Worm (Caenorhabditis elegans) whole organism, L3 larva: ENCODE measurements around the gene C08B6.5.

Source experiments
- R02D3.7 ChIP-seq: fragments of 150-350 bp; optimal IDR thresholded peaks from 2 replicates; lab custom pipeline; 2014; ENCODE audit warnings: missing biosample characterization, missing genetic modification characterization
- aly-2 ChIP-seq: fragments of 150-350 bp; optimal IDR thresholded peaks from 2 replicates; lab custom pipeline; 2014; ENCODE audit warnings: missing biosample characterization, missing genetic modification characterization
- ama-1 ChIP-seq: fragments of 150-350 bp; optimal IDR thresholded peaks from 2 replicates; lab custom pipeline; 2018
- ceh-28 ChIP-seq: fragments of 150-350 bp; optimal IDR thresholded peaks from 2 replicates; lab custom pipeline; 2014; ENCODE audit warnings: missing biosample characterization, missing genetic modification reagents, missing genetic modification characterization
- ceh-82 ChIP-seq: fragments of 150-350 bp; optimal IDR thresholded peaks from 2 replicates; lab custom pipeline; 2014; ENCODE audit warnings: missing biosample characterization, missing genetic modification characterization
- daf-12 ChIP-seq: fragments of 150-350 bp; optimal IDR thresholded peaks from 2 replicates; lab custom pipeline; 2014; ENCODE audit warnings: missing biosample characterization, missing genetic modification reagents, missing genetic modification characterization
- egl-27 ChIP-seq: sonication (generic microtip); optimal IDR thresholded peaks from 4 replicates; lab custom pipeline; 2017; ENCODE audit warnings: missing biosample characterization, missing genetic modification reagents, missing genetic modification characterization
- egl-5 ChIP-seq: fragments of 150-350 bp; optimal IDR thresholded peaks from 2 replicates; lab custom pipeline; 2017; ENCODE audit warnings: missing biosample characterization, missing genetic modification reagents, missing genetic modification characterization, inconsistent platforms
- elt-1 ChIP-seq: fragments of 150-350 bp; optimal IDR thresholded peaks from 2 replicates; lab custom pipeline; 2014; ENCODE audit warnings: missing biosample characterization, missing genetic modification characterization
- elt-2 ChIP-seq: sonication (generic microtip); optimal IDR thresholded peaks from 2 replicates; lab custom pipeline; 2016; ENCODE audit warnings: missing genetic modification reagents, mild to moderate bottlenecking, missing genetic modification characterization, missing compliant biosample characterization
- elt-3 ChIP-seq, 3 experiments: fragments of 150-350 bp in 1 of 3; sonication (generic microtip) in 2 of 3; optimal IDR thresholded peaks; 2 replicates in 2 of 3; 4 replicates in 1 of 3; lab custom pipeline; 2014 to 2017; ENCODE audit warnings: missing biosample characterization in 3 of 3, missing genetic modification characterization in 3 of 3
- eor-1 ChIP-seq, 2 experiments: fragments of 150-350 bp; optimal IDR thresholded peaks; 2 replicates each; lab custom pipeline; 2014 to 2018; ENCODE audit warnings: missing biosample characterization in 2 of 2, missing genetic modification characterization in 2 of 2
- fkh-10 ChIP-seq: sonication (generic microtip); optimal IDR thresholded peaks from 2 replicates; lab custom pipeline; 2017; ENCODE audit warnings: missing biosample characterization, missing genetic modification reagents, missing genetic modification characterization
- fos-1 ChIP-seq: fragments of 150-350 bp; optimal IDR thresholded peaks from 2 replicates; lab custom pipeline; 2014; ENCODE audit warnings: missing biosample characterization, missing genetic modification characterization
- hmg-11 ChIP-seq: sonication (generic microtip); optimal IDR thresholded peaks from 2 replicates; lab custom pipeline; 2016; ENCODE audit warnings: missing genetic modification characterization, missing compliant biosample characterization
- jun-1 ChIP-seq: fragments of 150-350 bp; optimal IDR thresholded peaks from 2 replicates; lab custom pipeline; 2014; ENCODE audit warnings: missing biosample characterization, missing genetic modification reagents, missing genetic modification characterization
- lin-39 ChIP-seq: fragments of 150-350 bp; optimal IDR thresholded peaks from 2 replicates; lab custom pipeline; 2018; ENCODE audit warnings: missing biosample characterization, missing genetic modification reagents, missing genetic modification characterization
- lsy-12 ChIP-seq: sonication (generic microtip); optimal IDR thresholded peaks from 2 replicates; lab custom pipeline; 2016; ENCODE audit warnings: mild to moderate bottlenecking, missing genetic modification characterization, missing compliant biosample characterization
- mdl-1 ChIP-seq: fragments of 150-350 bp; optimal IDR thresholded peaks from 2 replicates; lab custom pipeline; 2014; ENCODE audit warnings: missing biosample characterization, missing genetic modification characterization
- mml-1 ChIP-seq: fragments of 150-350 bp; sonication (generic microtip); optimal IDR thresholded peaks from 3 replicates; lab custom pipeline; 2014; ENCODE audit warnings: missing biosample characterization, missing genetic modification characterization
- nfya-1 ChIP-seq: sonication (generic microtip); optimal IDR thresholded peaks from 2 replicates; lab custom pipeline; 2017; ENCODE audit warnings: missing genetic modification characterization, mild to moderate bottlenecking, missing compliant biosample characterization, antibody characterized with exemption, moderate library complexity; ENCODE audit not compliant: insufficient read depth
- nhr-12 ChIP-seq: fragments of 150-350 bp; optimal IDR thresholded peaks from 2 replicates; lab custom pipeline; 2014; ENCODE audit warnings: missing biosample characterization, missing genetic modification characterization
- nhr-237 ChIP-seq: fragments of 150-350 bp; optimal IDR thresholded peaks from 2 replicates; lab custom pipeline; 2014; ENCODE audit warnings: missing biosample characterization, missing genetic modification characterization
- nhr-25 ChIP-seq: sonication (generic microtip); optimal IDR thresholded peaks from 2 replicates; lab custom pipeline; 2017; ENCODE audit warnings: missing biosample characterization, missing genetic modification characterization
- nhr-28 ChIP-seq: fragments of 150-350 bp; optimal IDR thresholded peaks from 2 replicates; lab custom pipeline; 2014; ENCODE audit warnings: missing biosample characterization, missing genetic modification characterization
- nhr-43 ChIP-seq: sonication (generic microtip); optimal IDR thresholded peaks from 2 replicates; lab custom pipeline; 2016; ENCODE audit warnings: mild to moderate bottlenecking, missing genetic modification characterization, missing compliant biosample characterization; ENCODE audit not compliant: poor library complexity, severe bottlenecking
- nhr-67 ChIP-seq: fragments of 150-350 bp; optimal IDR thresholded peaks from 2 replicates; lab custom pipeline; 2014; ENCODE audit warnings: missing biosample characterization, missing genetic modification characterization
- nhr-76 ChIP-seq: fragments of 150-350 bp; sonication (generic microtip); optimal IDR thresholded peaks from 5 replicates; lab custom pipeline; 2014; ENCODE audit warnings: missing biosample characterization, missing genetic modification characterization
- skn-1 ChIP-seq: fragments of 150-350 bp; optimal IDR thresholded peaks from 2 replicates; lab custom pipeline; 2014; ENCODE audit warnings: missing biosample characterization, missing genetic modification characterization
- snpc-4 ChIP-seq: fragments of 150-350 bp; optimal IDR thresholded peaks from 2 replicates; lab custom pipeline; 2014; ENCODE audit warnings: missing biosample characterization, missing genetic modification characterization
- tbx-2 ChIP-seq: sonication (generic microtip); optimal IDR thresholded peaks from 2 replicates; lab custom pipeline; 2016; ENCODE audit warnings: mild to moderate bottlenecking, missing genetic modification characterization, missing compliant biosample characterization
- ztf-4 ChIP-seq: fragments of 150-350 bp; optimal IDR thresholded peaks from 2 replicates; lab custom pipeline; 2014; ENCODE audit warnings: missing biosample characterization, missing genetic modification characterization

Gene C08B6.5

ce11 chrV:10120898-10121297, 3.3 kb downstream of the C08B6.5 start, which contains the start of gene srxa-18:
Gene srxa-18 (minus strand): TSS chrV:10120997.
- TF ChIP-seq jun-1 = no peak
- TF ChIP-seq egl-27 (tag; lab: Kevin White, UChicago) = no peak
- TF ChIP-seq ceh-82 (tag; lab: Kevin White, UChicago) = no peak
- no peak for TF ChIP-seq aly-2 (tag; lab: Kevin White, UChicago)
- no peak for TF ChIP-seq nhr-12 (tag; lab: Kevin White, UChicago)
- TF ChIP-seq egl-5 (tag; lab: Kevin White, UChicago) = no peak
- no peak for TF ChIP-seq lin-39 (tag; lab: Kevin White, UChicago)
- TF ChIP-seq nfya-1 (tag; lab: Kevin White, UChicago) = no peak
- TF ChIP-seq nhr-28 (tag; lab: Kevin White, UChicago) = no peak
- TF ChIP-seq elt-2 = no peak
- TF ChIP-seq nhr-67 (tag; lab: Kevin White, UChicago) = no peak
- no peak for TF ChIP-seq elt-3 (tag; optimal IDR thresholded peaks at IDR 0.05; lab: Kevin White, UChicago)
- TF ChIP-seq, all 47 proteins: peak for 0

- TF ChIP-seq skn-1 (tag; lab: Kevin White, UChicago) (no peak), ama-1 (lab: Kevin White, UChicago) (no peak), eor-1 (tag; optimal IDR thresholded peaks at IDR 0.05; lab: Kevin White, UChicago) (no peak), lsy-12 (tag; lab: Kevin White, UChicago) (no peak), jun-1 (no peak), lin-39 (tag; lab: Kevin White, UChicago) (no peak), R02D3.7 (tag; lab: Kevin White, UChicago) (no peak), mdl-1 (no peak), nhr-67 (tag; lab: Kevin White, UChicago) (no peak), daf-12 (tag; lab: Kevin White, UChicago) (no peak)
Measured at ce11 chrV:10122670-10123069, 5.1 kb downstream of the C08B6.5 start, which contains the start of gene srxa-19. Gene srxa-19 (minus strand): TSS chrV:10122770.

ce11 chrV:10123324-10123723, 5.8 kb downstream of the C08B6.5 start, which contains the start of gene C08B6.6:
Gene C08B6.6 (plus strand): TSS chrV:10123624.
- no peak for TF ChIP-seq mdl-1
- TF ChIP-seq elt-1 (tag; lab: Kevin White, UChicago) = no peak
- TF ChIP-seq nhr-43 (tag; lab: Kevin White, UChicago) = no peak
- no peak for TF ChIP-seq jun-1
- no peak for TF ChIP-seq egl-5 (tag; lab: Kevin White, UChicago)
- TF ChIP-seq nhr-25 (tag; lab: Kevin White, UChicago) = no peak
- no peak for TF ChIP-seq hmg-11 (tag; lab: Kevin White, UChicago)
- TF ChIP-seq fkh-10 (GFP tag; lab: Kevin White, UChicago) = no peak
- TF ChIP-seq egl-27 (tag; lab: Kevin White, UChicago) = no peak
- no peak for TF ChIP-seq tbx-2 (tag; lab: Kevin White, UChicago)
- no peak for TF ChIP-seq nhr-76 (tag; lab: Kevin White, UChicago)

- peak; percentile 68 for TF ChIP-seq elt-2
- TF ChIP-seq ceh-28 (tag; lab: Kevin White, UChicago) = no peak
- no peak for TF ChIP-seq snpc-4 (tag; lab: Kevin White, UChicago)
Measured at ce11 chrV:10124799-10125548, 7.4 kb downstream of the C08B6.5 start, which contains the start of gene C08B6.10. Gene C08B6.10 (plus strand): TSS chrV:10125498.

- TF ChIP-seq nhr-25 (tag; lab: Kevin White, UChicago) (no peak), aly-2 (tag; lab: Kevin White, UChicago) (no peak), fos-1 (tag; lab: Kevin White, UChicago) (no peak), mml-1 (no peak), ztf-4 (tag; lab: Kevin White, UChicago) (no peak), elt-2 (no peak), nhr-76 (tag; lab: Kevin White, UChicago) (no peak), nhr-237 (tag; lab: Kevin White, UChicago) (no peak), skn-1 (tag; lab: Kevin White, UChicago) (no peak), eor-1 (tag; optimal IDR thresholded peaks at IDR 0.05; lab: Kevin White, UChicago) (no peak)
Measured at ce11 chrV:10130195-10130594, 12.6 kb downstream of the C08B6.5 start, which contains the start of gene aos-1. Gene aos-1 (minus strand): TSS chrV:10130295.
